Fruit fly (Drosophila melanogaster) whole organism, embryonic: Measurements from ENCODE around the gene Sap30.

ENCODE experiments used
- Aef1 ChIP-seq: fragments of 200-800 bp; sonication (Bioruptor generic); IDR thresholded peaks from 3 replicates; pipeline ENCODE4 v1.3.6; 2022; ENCODE audit warnings: missing biosample characterization, missing genetic modification characterization
- Atf3 ChIP-seq: fragments of 200-800 bp; sonication (Bioruptor generic); optimal IDR thresholded peaks from 3 replicates; lab custom pipeline; 2016; ENCODE audit warnings: missing biosample characterization, missing genetic modification characterization
- CG10959 ChIP-seq: fragments of 200-800 bp; sonication (Bioruptor generic); IDR thresholded peaks from 2 replicates; pipeline ENCODE4 v1.3.6; 2022; ENCODE audit warnings: missing biosample characterization, missing genetic modification characterization
- CG11085 ChIP-seq: fragments of 200-800 bp; sonication (Bioruptor generic); IDR thresholded peaks from 2 replicates; pipeline ENCODE4 v1.3.6; 2022; ENCODE audit warnings: missing biosample characterization, missing genetic modification characterization
- CG15514 ChIP-seq: fragments of 200-800 bp; sonication (Bioruptor generic); optimal IDR thresholded peaks from 3 replicates; lab custom pipeline; 2017; ENCODE audit warnings: missing biosample characterization, missing genetic modification characterization, mild to moderate bottlenecking, moderate library complexity, missing genetic modification reagents
- CG17186 ChIP-seq: fragments of 200-800 bp; sonication (Bioruptor generic); optimal IDR thresholded peaks from 3 replicates; lab custom pipeline; 2017; ENCODE audit warnings: missing biosample characterization, missing genetic modification reagents, missing genetic modification characterization
- CG17385 ChIP-seq: fragments of 200-800 bp; sonication (Bioruptor generic); optimal IDR thresholded peaks from 3 replicates; lab custom pipeline; 2018; ENCODE audit warnings: missing biosample characterization, mild to moderate bottlenecking, missing genetic modification characterization
- CG3281 ChIP-seq: fragments of 200-800 bp; sonication (Bioruptor generic); optimal IDR thresholded peaks from 3 replicates; lab custom pipeline; 2017; ENCODE audit warnings: missing biosample characterization, mild to moderate bottlenecking, missing genetic modification characterization
- CG33213 ChIP-seq: fragments of 200-800 bp; sonication (Bioruptor generic); optimal IDR thresholded peaks from 3 replicates; lab custom pipeline; 2016; ENCODE audit warnings: missing biosample characterization, missing genetic modification characterization
- CG33557 ChIP-seq: fragments of 200-800 bp; sonication (Bioruptor generic); optimal IDR thresholded peaks from 2 replicates; lab custom pipeline; 2019; ENCODE audit warnings: missing biosample characterization, mild to moderate bottlenecking, missing genetic modification characterization, moderate library complexity
- CG3838 ChIP-seq: fragments of 200-800 bp; sonication (Bioruptor generic); optimal IDR thresholded peaks from 3 replicates; lab custom pipeline; 2016; ENCODE audit warnings: missing biosample characterization, missing genetic modification characterization
- CG4360 ChIP-seq: fragments of 200-800 bp; sonication (Bioruptor generic); IDR thresholded peaks from 2 replicates; pipeline ENCODE4 v1.3.6; 2022; ENCODE audit warnings: missing biosample characterization, missing genetic modification characterization
- CG4707 ChIP-seq: fragments of 200-800 bp; sonication (Bioruptor generic); optimal IDR thresholded peaks from 2 replicates; lab custom pipeline; 2018; ENCODE audit warnings: missing biosample characterization, mild to moderate bottlenecking, missing genetic modification characterization, moderate library complexity
- CG6272 ChIP-seq: fragments of 200-800 bp; sonication (Bioruptor generic); IDR thresholded peaks from 2 replicates; pipeline ENCODE4 v1.3.6; 2022; ENCODE audit warnings: missing biosample characterization, missing genetic modification characterization
- CG7556 ChIP-seq: fragments of 200-800 bp; sonication (Bioruptor generic); optimal IDR thresholded peaks from 2 replicates; lab custom pipeline; 2017; ENCODE audit warnings: missing biosample characterization, mild to moderate bottlenecking, missing genetic modification characterization
- CG7839 ChIP-seq: fragments of 200-800 bp; sonication (Bioruptor generic); optimal IDR thresholded peaks from 3 replicates; lab custom pipeline; 2018; ENCODE audit warnings: missing biosample characterization, mild to moderate bottlenecking, missing genetic modification characterization, moderate library complexity
- CG9437 ChIP-seq: fragments of 200-800 bp; sonication (Bioruptor generic); optimal IDR thresholded peaks from 2 replicates; lab custom pipeline; 2018; ENCODE audit warnings: missing biosample characterization, mild to moderate bottlenecking, missing genetic modification characterization
- CTCF ChIP-seq: fragments of 200-800 bp; sonication (Bioruptor generic); optimal IDR thresholded peaks from 2 replicates; lab custom pipeline; 2017; ENCODE audit warnings: missing biosample characterization, mild to moderate bottlenecking, missing genetic modification characterization, moderate library complexity
- Camta ChIP-seq: fragments of 200-800 bp; sonication (Bioruptor generic); optimal IDR thresholded peaks from 2 replicates; lab custom pipeline; 2016; ENCODE audit warnings: missing biosample characterization, missing genetic modification characterization
- CoRest ChIP-seq: fragments of 200-800 bp; sonication (Bioruptor generic); optimal IDR thresholded peaks from 3 replicates; lab custom pipeline; 2018; ENCODE audit warnings: missing biosample characterization, mild to moderate bottlenecking, missing genetic modification characterization, moderate library complexity
- D19B ChIP-seq: fragments of 200-800 bp; sonication (Bioruptor generic); optimal IDR thresholded peaks from 2 replicates; lab custom pipeline; 2017; ENCODE audit warnings: missing biosample characterization, mild to moderate bottlenecking, missing genetic modification characterization
- Dip3 ChIP-seq: fragments of 200-800 bp; sonication (Bioruptor generic); optimal IDR thresholded peaks from 3 replicates; lab custom pipeline; 2016; ENCODE audit warnings: missing biosample characterization, missing genetic modification characterization
- Dp ChIP-seq: fragments of 200-800 bp; sonication (Bioruptor generic); optimal IDR thresholded peaks from 2 replicates; lab custom pipeline; 2018; ENCODE audit warnings: missing biosample characterization, mild to moderate bottlenecking, missing genetic modification characterization, moderate library complexity
- H2.0 ChIP-seq: fragments of 200-800 bp; sonication (Bioruptor generic); IDR thresholded peaks from 2 replicates; pipeline ENCODE4 v1.3.6; 2022; ENCODE audit warnings: missing biosample characterization, missing genetic modification characterization
- NC2α ChIP-seq: fragments of 200-800 bp; sonication (Bioruptor generic); optimal IDR thresholded peaks from 2 replicates; lab custom pipeline; 2016; ENCODE audit warnings: missing biosample characterization, missing genetic modification characterization
- Optix ChIP-seq: fragments of 200-800 bp; sonication (Bioruptor generic); IDR thresholded peaks from 3 replicates; pipeline ENCODE4 v1.3.6; 2022; ENCODE audit warnings: missing biosample characterization, missing genetic modification characterization
- PHDP ChIP-seq: fragments of 200-800 bp; sonication (Bioruptor generic); optimal IDR thresholded peaks from 3 replicates; lab custom pipeline; 2018; ENCODE audit warnings: missing biosample characterization, mild to moderate bottlenecking, missing genetic modification characterization, moderate library complexity
- Rx ChIP-seq: fragments of 200-800 bp; sonication (Bioruptor generic); IDR thresholded peaks from 2 replicates; pipeline ENCODE4 v1.3.6; 2022; ENCODE audit warnings: missing biosample characterization, missing genetic modification characterization
- ac ChIP-seq: fragments of 200-800 bp; sonication (Bioruptor generic); optimal IDR thresholded peaks from 3 replicates; lab custom pipeline; 2017; ENCODE audit warnings: missing biosample characterization, mild to moderate bottlenecking, missing genetic modification characterization
- ap ChIP-seq: fragments of 200-800 bp; sonication (Bioruptor generic); IDR thresholded peaks from 2 replicates; pipeline ENCODE4 v1.3.6; 2022; ENCODE audit warnings: missing biosample characterization, missing genetic modification characterization
- bcd ChIP-seq: fragments of 200-800 bp; sonication (Bioruptor generic); optimal IDR thresholded peaks from 2 replicates; lab custom pipeline; 2017; ENCODE audit warnings: missing biosample characterization, mild to moderate bottlenecking, missing genetic modification characterization
- bsh ChIP-seq, 2 experiments: fragments of 200-800 bp; sonication (Bioruptor generic); optimal IDR thresholded peaks; 2 replicates each; lab custom pipeline; 2017 to 2018; ENCODE audit warnings: mild to moderate bottlenecking in 2 of 2, missing biosample characterization in 2 of 2, missing genetic modification characterization in 2 of 2, moderate library complexity in 1 of 2
- chinmo ChIP-seq: fragments of 200-800 bp; sonication (Bioruptor generic); IDR thresholded peaks from 4 replicates; pipeline ENCODE4 v1.3.6; 2022; ENCODE audit warnings: missing biosample characterization, missing genetic modification characterization; ENCODE audit not compliant: partially characterized antibody
- cwo ChIP-seq: fragments of 200-800 bp; sonication (Bioruptor generic); optimal IDR thresholded peaks from 3 replicates; lab custom pipeline; 2017; ENCODE audit warnings: missing biosample characterization, missing genetic modification characterization, mild to moderate bottlenecking, moderate library complexity, missing genetic modification reagents
- dmrt11E ChIP-seq: fragments of 200-800 bp; sonication (Bioruptor generic); optimal IDR thresholded peaks from 3 replicates; lab custom pipeline; 2018; ENCODE audit warnings: missing biosample characterization, mild to moderate bottlenecking, missing genetic modification characterization, moderate library complexity
- dysf ChIP-seq: fragments of 200-800 bp; sonication (Bioruptor generic); IDR thresholded peaks from 3 replicates; pipeline ENCODE4 v1.3.6; 2022; ENCODE audit warnings: missing biosample characterization, missing genetic modification characterization
- ems ChIP-seq: fragments of 200-800 bp; sonication (Bioruptor generic); optimal IDR thresholded peaks from 3 replicates; lab custom pipeline; 2016; ENCODE audit warnings: missing biosample characterization, missing genetic modification characterization
- ind ChIP-seq: fragments of 200-800 bp; sonication (Bioruptor generic); optimal IDR thresholded peaks from 3 replicates; lab custom pipeline; 2016; ENCODE audit warnings: missing biosample characterization, missing genetic modification characterization
- insv ChIP-seq, 2 experiments: fragments of 200-800 bp; sonication (Bioruptor generic); optimal IDR thresholded peaks; 3 replicates each; lab custom pipeline; 2016 to 2018; ENCODE audit warnings: missing biosample characterization in 2 of 2, missing genetic modification characterization in 2 of 2
- inv ChIP-seq: fragments of 200-800 bp; sonication (Bioruptor generic); IDR thresholded peaks from 2 replicates; pipeline ENCODE4 v1.3.6; 2022; ENCODE audit warnings: missing biosample characterization, missing genetic modification characterization; ENCODE audit not compliant: partially characterized antibody
- mirr ChIP-seq: fragments of 200-800 bp; sonication (Bioruptor generic); optimal IDR thresholded peaks from 3 replicates; lab custom pipeline; 2018; ENCODE audit warnings: missing biosample characterization, mild to moderate bottlenecking, missing genetic modification characterization
- odd ChIP-seq: fragments of 200-800 bp; sonication (Bioruptor generic); optimal IDR thresholded peaks from 2 replicates; lab custom pipeline; 2017; ENCODE audit warnings: missing biosample characterization, mild to moderate bottlenecking, missing genetic modification characterization
- phol ChIP-seq: fragments of 200-800 bp; sonication (Bioruptor generic); optimal IDR thresholded peaks from 3 replicates; lab custom pipeline; 2018; ENCODE audit warnings: missing biosample characterization, mild to moderate bottlenecking, missing genetic modification characterization, moderate library complexity
- pnt ChIP-seq: fragments of 200-800 bp; sonication (Bioruptor generic); optimal IDR thresholded peaks from 3 replicates; lab custom pipeline; 2016; ENCODE audit warnings: missing biosample characterization, missing genetic modification characterization
- ro ChIP-seq: fragments of 200-800 bp; sonication (Bioruptor generic); IDR thresholded peaks from 2 replicates; pipeline ENCODE4 v1.3.6; 2022; ENCODE audit warnings: missing biosample characterization, missing genetic modification characterization
- sim ChIP-seq: fragments of 200-800 bp; sonication (Bioruptor generic); IDR thresholded peaks from 2 replicates; pipeline ENCODE4 v1.3.6; 2022; ENCODE audit warnings: missing biosample characterization, missing genetic modification characterization
- slp2 ChIP-seq: fragments of 200-800 bp; sonication (Bioruptor generic); optimal IDR thresholded peaks from 2 replicates; lab custom pipeline; 2016; ENCODE audit warnings: missing biosample characterization, missing genetic modification characterization
- sqz ChIP-seq: fragments of 200-800 bp; sonication (Bioruptor generic); optimal IDR thresholded peaks from 3 replicates; lab custom pipeline; 2018; ENCODE audit warnings: missing biosample characterization, mild to moderate bottlenecking, missing genetic modification characterization
- sr ChIP-seq: fragments of 200-800 bp; sonication (Bioruptor generic); IDR thresholded peaks from 3 replicates; pipeline ENCODE4 v1.3.6; 2022; ENCODE audit warnings: missing biosample characterization, missing genetic modification characterization
- tgo ChIP-seq: fragments of 200-800 bp; sonication (Bioruptor generic); IDR thresholded peaks from 3 replicates; pipeline ENCODE4 v1.3.6; 2022; ENCODE audit warnings: missing biosample characterization, missing genetic modification characterization
- tll ChIP-seq, 2 experiments: fragments of 200-800 bp in 1 of 2; fragments of >200 bp in 1 of 2; sonication (Bioruptor generic) in 1 of 2; optimal IDR thresholded peaks; 2 replicates each; lab custom pipeline; 2017 to 2019; ENCODE audit warnings: missing biosample characterization in 2 of 2, missing genetic modification characterization in 2 of 2, mild to moderate bottlenecking in 1 of 2, moderate library complexity in 1 of 2
- tup ChIP-seq: fragments of 200-800 bp; sonication (Bioruptor generic); optimal IDR thresholded peaks from 2 replicates; lab custom pipeline; 2016; ENCODE audit warnings: missing biosample characterization, mild to moderate bottlenecking, missing genetic modification characterization, moderate library complexity

Sap30 gene

DNA sequence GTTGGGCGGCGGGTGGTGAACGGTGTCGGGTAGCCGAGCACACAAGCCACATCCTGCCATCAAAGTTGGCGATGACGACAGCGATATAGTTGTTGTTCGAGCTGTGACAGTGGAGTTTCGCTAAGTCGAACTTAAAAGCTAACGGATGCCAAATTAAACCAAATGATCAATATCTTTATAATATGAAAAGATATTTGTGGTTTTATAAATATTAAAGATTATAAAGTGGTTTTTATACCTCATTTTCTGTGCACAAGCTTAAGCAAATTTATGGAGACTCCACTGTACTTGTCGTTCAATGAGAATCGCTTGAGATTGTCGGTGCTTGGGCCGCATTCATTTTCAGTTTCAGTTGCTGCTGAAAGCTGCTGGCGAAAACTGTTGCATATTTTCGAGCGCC lies 35.0 kb downstream of the Sap30 start (continued):
- no peak for TF ChIP-seq sqz (GFP tag; lab: Kevin White, UChicago)
- TF ChIP-seq CTCF (GFP tag; lab: Kevin White, UChicago): no peak
- TF ChIP-seq CG15514: peak; percentile 22
- no peak for TF ChIP-seq D19B
- TF ChIP-seq Atf3 (GFP tag; lab: Kevin White, UChicago): no peak
- peak; percentile 42; the same call in 1 of the 2 replicates for TF ChIP-seq H2.0 (GFP tag; lab: Robert Waterston, UW)
- no peak for TF ChIP-seq Dip3
- no peak for TF ChIP-seq mirr (GFP tag; lab: Kevin White, UChicago)
- no peak for TF ChIP-seq CG33213
- no peak for TF ChIP-seq inv (GFP tag; lab: Robert Waterston, UW)
- peak; percentile 56 for TF ChIP-seq phol (tag; lab: Kevin White, UChicago)
- no peak for TF ChIP-seq CG4707 (GFP tag; lab: Kevin White, UChicago)
- peak; percentile 45 for TF ChIP-seq CG7556 (GFP tag; lab: Kevin White, UChicago)
- TF ChIP-seq CoRest (tag; lab: Kevin White, UChicago): peak; percentile 58
- TF ChIP-seq tgo: peak; percentile 50; the same call in 2 of the 3 replicates
- peak; percentile 70 for TF ChIP-seq dysf (GFP tag; lab: Robert Waterston, UW)
- no peak for TF ChIP-seq Camta
- no peak for TF ChIP-seq pnt (GFP tag; lab: Kevin White, UChicago)
- no peak for TF ChIP-seq CG17186 (GFP tag; lab: Kevin White, UChicago)
- no peak for TF ChIP-seq Optix (GFP tag; lab: Robert Waterston, UW)
- no peak for TF ChIP-seq ems
- TF ChIP-seq ind (GFP tag; lab: Kevin White, UChicago): peak; percentile 19
- no peak for TF ChIP-seq ro (GFP tag; lab: Robert Waterston, UW)
- TF ChIP-seq bcd (GFP tag; lab: Kevin White, UChicago): peak; percentile 41
- TF ChIP-seq tll (GFP tag; optimal IDR thresholded peaks at IDR 0.05; lab: Kevin White, UChicago): no peak
- no peak for TF ChIP-seq dmrt11E
- no peak for TF ChIP-seq sim
- TF ChIP-seq Rx (GFP tag; lab: Robert Waterston, UW): peak; percentile 36; the same call in 1 of the 2 replicates
- peak; percentile 66 for TF ChIP-seq PHDP
- TF ChIP-seq CG3281 (GFP tag; lab: Kevin White, UChicago): no peak
- TF ChIP-seq bsh (GFP tag; optimal IDR thresholded peaks at IDR 0.05; lab: Kevin White, UChicago): peak in 1 of 2 experiments; percentile 71
- TF ChIP-seq CG10959 (GFP tag; lab: Robert Waterston, UW): no peak
- TF ChIP-seq ap: no peak
- TF ChIP-seq cwo: peak; percentile 21
- no peak for TF ChIP-seq CG33557 (GFP tag; lab: Kevin White, UChicago)
- TF ChIP-seq CG4360 (GFP tag; lab: Robert Waterston, UW): no peak
- TF ChIP-seq Dp (GFP tag; lab: Kevin White, UChicago): no peak
- TF ChIP-seq CG3838 (GFP tag; lab: Kevin White, UChicago): no peak
- no peak for TF ChIP-seq odd (GFP tag; lab: Kevin White, UChicago)
- no peak for TF ChIP-seq ac (GFP tag; lab: Kevin White, UChicago)
- no peak for TF ChIP-seq insv (GFP tag; optimal IDR thresholded peaks at IDR 0.05; lab: Kevin White, UChicago)
- TF ChIP-seq CG7839 (tag; lab: Kevin White, UChicago): peak; percentile 70
- no peak for TF ChIP-seq CG9437
- TF ChIP-seq tup: no peak
- TF ChIP-seq Aef1: peak; percentile 52
- 0 out of 2 replicates have a peak, but pooled peaks have one; percentile 18 for TF ChIP-seq CG11085 (GFP tag; lab: Robert Waterston, UW)
- no peak for TF ChIP-seq slp2 (GFP tag; lab: Kevin White, UChicago)
- TF ChIP-seq sr (GFP tag; lab: Robert Waterston, UW): no peak
- peak; percentile 50 for TF ChIP-seq CG17385 (GFP tag; lab: Kevin White, UChicago)
- TF ChIP-seq CG6272 (GFP tag; lab: Robert Waterston, UW): peak; percentile 35; the same call in 1 of the 2 replicates
- no peak for TF ChIP-seq NC2α (GFP tag; lab: Kevin White, UChicago)
- no peak for TF ChIP-seq chinmo (GFP tag; lab: Robert Waterston, UW)
